Worm (Caenorhabditis elegans) whole organism, young adult: Measurements from ENCODE around the gene sdz-10.

Source experiments
- C06A6.2 ChIP-seq: fragments of 200-800 bp; sonication (Bioruptor generic); conservative IDR thresholded peaks from 2 replicates; pipeline ENCODE4 v1.3.6; 2022; ENCODE audit warnings: missing genetic modification characterization, missing compliant biosample characterization
- T07F8.4 ChIP-seq: sonication (generic microtip); optimal IDR thresholded peaks from 2 replicates; lab custom pipeline; 2016; ENCODE audit warnings: mild to moderate bottlenecking, missing genetic modification characterization, moderate library complexity, missing compliant biosample characterization
- ama-1 ChIP-seq, 3 experiments: fragments of 150-350 bp in 1 of 3; sonication (generic microtip) in 2 of 3; optimal IDR thresholded peaks; 2 replicates each; lab custom pipeline; 2014 to 2018; ENCODE audit warnings: missing biosample characterization in 2 of 3, missing genetic modification characterization in 2 of 3, missing genetic modification reagents in 2 of 3
- bed-2 ChIP-seq: fragments of 200-800 bp; sonication (Bioruptor generic); IDR thresholded peaks from 2 replicates; pipeline ENCODE4 v1.3.6; 2022; ENCODE audit warnings: missing genetic modification reagents, missing genetic modification characterization, missing compliant biosample characterization
- chd-7 ChIP-seq: sonication (generic microtip); optimal IDR thresholded peaks from 2 replicates; lab custom pipeline; 2016; ENCODE audit warnings: mild to moderate bottlenecking, missing genetic modification characterization, moderate library complexity, missing compliant biosample characterization
- ets-4 ChIP-seq: fragments of 200-800 bp; sonication (Bioruptor generic); optimal IDR thresholded peaks from 2 replicates; lab custom pipeline; 2018; ENCODE audit warnings: mild to moderate bottlenecking, missing genetic modification characterization, missing compliant biosample characterization
- lag-1 ChIP-seq: fragments of 200-800 bp; sonication (Bioruptor generic); IDR thresholded peaks from 2 replicates; pipeline ENCODE4 v1.3.6; 2022; ENCODE audit warnings: missing genetic modification reagents, missing genetic modification characterization, missing compliant biosample characterization
- let-607 ChIP-seq, 2 experiments: fragments of 200-800 bp in 1 of 2; sonication (Bioruptor generic) in 1 of 2; sonication (generic microtip) in 1 of 2; optimal IDR thresholded peaks; 2 replicates each; lab custom pipeline; 2016 to 2018; ENCODE audit warnings: mild to moderate bottlenecking in 2 of 2, missing compliant biosample characterization in 2 of 2, missing genetic modification characterization in 2 of 2, moderate library complexity in 2 of 2, missing genotype in 1 of 2
- lin-54 ChIP-seq: fragments of 200-800 bp; sonication (Bioruptor generic); optimal IDR thresholded peaks from 2 replicates; lab custom pipeline; 2018; ENCODE audit warnings: mild to moderate bottlenecking, missing genetic modification characterization, missing compliant biosample characterization
- mel-28 ChIP-seq: sonication (generic microtip); optimal IDR thresholded peaks from 2 replicates; lab custom pipeline; 2016; ENCODE audit warnings: borderline replicate concordance, mild to moderate bottlenecking, missing genetic modification characterization, missing compliant biosample characterization
- rec-8 ChIP-seq, 2 experiments: sonication (generic microtip); optimal IDR thresholded peaks; 2 replicates each; lab custom pipeline; 2016; ENCODE audit warnings: mild to moderate bottlenecking in 2 of 2, missing genetic modification characterization in 2 of 2, missing genetic modification reagents in 2 of 2, missing genotype in 2 of 2, missing biosample characterization in 1 of 2, missing compliant biosample characterization in 1 of 2, moderate library complexity in 1 of 2
- snpc-4 ChIP-seq, 5 experiments: fragments of 150-350 bp in 1 of 5; sonication (generic microtip) in 4 of 5; optimal IDR thresholded peaks; 2 replicates each; lab custom pipeline; 2014 to 2018; ENCODE audit warnings: missing genetic modification characterization in 5 of 5, missing biosample characterization in 3 of 5, antibody characterized with exemption in 2 of 5, mild to moderate bottlenecking in 2 of 5, missing compliant biosample characterization in 2 of 5, missing genotype in 2 of 5, moderate library complexity in 2 of 5, missing genetic modification reagents in 1 of 5
- unc-62 ChIP-seq: fragments of 150-350 bp; optimal IDR thresholded peaks from 2 replicates; lab custom pipeline; 2014; ENCODE audit warnings: missing biosample characterization, missing genetic modification reagents, missing genetic modification characterization
- zim-3 ChIP-seq: sonication (generic microtip); optimal IDR thresholded peaks from 2 replicates; lab custom pipeline; 2017; ENCODE audit warnings: mild to moderate bottlenecking, missing genetic modification characterization, moderate library complexity, missing compliant biosample characterization

- TF ChIP-seq let-607 (tag; optimal IDR thresholded peaks at IDR 0.05; lab: Kevin White, UChicago) (no peak), T07F8.4 (tag; lab: Kevin White, UChicago) (no peak), lin-54 (GFP tag; lab: Kevin White, UChicago) (no peak), rec-8 (tag; optimal IDR thresholded peaks at IDR 0.05; lab: Kevin White, UChicago) (no peak), ama-1 (optimal IDR thresholded peaks at IDR 0.05; lab: Kevin White, UChicago) (no peak), ama-1 (GFP tag; optimal IDR thresholded peaks at IDR 0.05; lab: Kevin White, UChicago) (no peak), C06A6.2 (GFP tag; lab: Robert Waterston, UW) (no peak), bed-2 (GFP tag; lab: Robert Waterston, UW) (no peak), chd-7 (tag; lab: Kevin White, UChicago) (no peak), ets-4 (GFP tag; lab: Kevin White, UChicago) (no peak), snpc-4 (GFP tag; optimal IDR thresholded peaks at IDR 0.05; lab: Kevin White, UChicago) (no peak), snpc-4 (tag; optimal IDR thresholded peaks at IDR 0.05; lab: Kevin White, UChicago) (no peak), mel-28 (tag; lab: Kevin White, UChicago) (no peak), zim-3 (tag; lab: Kevin White, UChicago) (no peak), unc-62 (GFP tag; lab: Kevin White, UChicago) (no peak), lag-1 (no peak)
Observed at ce11 chrII:2815444-2815843, 43.4 kb upstream of the sdz-10 start, which contains the start of gene K12H6.2.
